Worm (Caenorhabditis elegans): ENCODE data around the gene D1086.6.

DNA sequence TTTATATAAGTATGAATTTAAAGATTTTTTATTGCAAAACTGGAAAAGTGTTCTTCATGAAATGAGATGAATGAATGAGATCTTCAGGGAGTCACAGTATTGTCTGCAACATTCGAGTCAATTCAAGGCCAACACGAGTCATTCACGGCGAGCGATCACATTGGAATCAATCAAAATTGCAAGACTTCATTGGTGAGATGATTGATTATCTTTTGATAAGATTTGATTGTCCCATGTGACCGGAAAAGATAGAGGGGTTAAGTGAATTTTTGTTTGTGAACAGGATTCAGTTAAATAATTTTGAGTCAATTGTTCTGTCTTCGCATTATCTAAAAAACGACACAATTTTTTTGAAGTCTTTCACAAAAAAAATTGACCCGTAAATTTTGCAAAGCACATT is 15.4 kb downstream of the D1086.6 start:
- TF ChIP-seq nhr-11 (tag; optimal IDR thresholded peaks at IDR 0.05) = no peak
- TF ChIP-seq ref-2 (tag; optimal IDR thresholded peaks at IDR 0.05) = no peak
- TF ChIP-seq fkh-10 (GFP tag; optimal IDR thresholded peaks at IDR 0.05) = no peak
- no peak for TF ChIP-seq pag-3 (tag; optimal IDR thresholded peaks at IDR 0.05; ENCODE audit: borderline replicate concordance)
- no peak for TF ChIP-seq K02D7.2 (tag; optimal IDR thresholded peaks at IDR 0.05)

All from whole organism, late embryonic.